Fruit fly (Drosophila melanogaster) whole organism, prepupa: Measurements from ENCODE around the gene Teh1.
A peak's percentile ranks its signal among the peaks of the same experiment; 100 is the strongest.

Source experiments
- CG16779 ChIP-seq: fragments of 200-800 bp; sonication (Bioruptor generic); optimal IDR thresholded peaks from 3 replicates; lab custom pipeline; 2017; ENCODE audit warnings: missing biosample characterization, mild to moderate bottlenecking, missing genetic modification characterization
- CG32006 ChIP-seq: fragments of 200-800 bp; sonication (Bioruptor generic); optimal IDR thresholded peaks from 3 replicates; lab custom pipeline; 2017; ENCODE audit warnings: missing biosample characterization, mild to moderate bottlenecking, missing genetic modification characterization
- CG4318 ChIP-seq: fragments of 200-800 bp; sonication (Bioruptor generic); optimal IDR thresholded peaks from 3 replicates; lab custom pipeline; 2017; ENCODE audit warnings: missing biosample characterization, mild to moderate bottlenecking, missing genetic modification characterization
- CG6854 ChIP-seq: fragments of 200-800 bp; sonication (Bioruptor generic); optimal IDR thresholded peaks from 2 replicates; lab custom pipeline; 2017; ENCODE audit warnings: missing biosample characterization, mild to moderate bottlenecking, missing genetic modification characterization
- Eip78C ChIP-seq: fragments of 200-800 bp; sonication (Bioruptor generic); peaks from one replicate; lab custom pipeline; 2016; ENCODE audit warnings: missing biosample characterization, missing genetic modification characterization
- Eip93F ChIP-seq: fragments of 200-800 bp; sonication (Bioruptor generic); optimal IDR thresholded peaks from 2 replicates; lab custom pipeline; 2016; ENCODE audit warnings: missing biosample characterization, mild to moderate bottlenecking, missing genetic modification characterization
- Ets21C ChIP-seq: fragments of 200-800 bp; sonication (Bioruptor generic); optimal IDR thresholded peaks from 3 replicates; lab custom pipeline; 2016; ENCODE audit warnings: missing biosample characterization, missing genetic modification characterization
- Gug ChIP-seq: fragments of 200-800 bp; sonication (Bioruptor generic); IDR thresholded peaks from 2 replicates; pipeline ENCODE4 v1.3.6; 2022; ENCODE audit warnings: missing biosample characterization, missing genetic modification characterization
- Lpt ChIP-seq: fragments of 200-800 bp; sonication (Bioruptor generic); optimal IDR thresholded peaks from 3 replicates; lab custom pipeline; 2016; ENCODE audit warnings: missing biosample characterization, missing genetic modification characterization
- esn ChIP-seq: fragments of 200-800 bp; sonication (Bioruptor generic); optimal IDR thresholded peaks from 2 replicates; lab custom pipeline; 2016; ENCODE audit warnings: missing biosample characterization, mild to moderate bottlenecking, missing genetic modification characterization, moderate library complexity
- fd59A ChIP-seq: fragments of 200-800 bp; sonication (Bioruptor generic); optimal IDR thresholded peaks from 2 replicates; lab custom pipeline; 2017; ENCODE audit warnings: missing biosample characterization, mild to moderate bottlenecking, missing genetic modification characterization, missing genetic modification reagents

DNA sequence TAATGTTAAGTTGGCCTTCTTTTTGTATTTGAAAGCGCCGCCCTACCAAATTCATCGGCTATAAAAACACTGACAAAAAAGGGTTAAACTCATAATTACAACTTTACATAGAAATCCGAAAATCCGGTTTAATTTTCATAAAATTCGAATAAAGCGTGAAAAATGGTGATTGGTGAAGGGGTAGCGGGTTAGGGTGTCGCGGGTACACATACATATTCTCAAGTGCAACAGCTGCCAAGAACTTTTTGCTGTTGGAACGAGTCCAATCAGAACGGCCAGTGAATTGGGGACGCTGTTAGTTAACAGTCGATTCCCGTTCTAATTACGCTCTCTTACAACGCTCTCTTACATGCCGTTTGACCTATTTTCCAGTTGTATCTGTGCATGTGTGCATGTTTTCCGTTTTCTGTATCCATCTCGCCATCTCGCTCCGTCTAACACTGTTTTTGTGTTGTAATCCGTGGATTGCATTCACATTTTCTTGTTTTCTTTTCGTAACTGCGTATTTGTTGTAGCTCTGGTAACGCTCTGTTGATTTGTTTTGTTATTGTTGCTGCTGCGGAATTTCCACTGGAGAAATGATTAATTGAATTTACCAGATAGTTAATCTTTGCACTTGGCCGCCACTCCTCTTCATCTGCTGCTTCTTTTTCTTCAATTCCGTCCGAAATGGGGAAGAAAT is 4.4 kb upstream of the Teh1 start:
- TF ChIP-seq Gug (no peak), Eip93F (GFP tag; lab: Kevin White, UChicago) (no peak), fd59A (GFP tag; lab: Kevin White, UChicago) (no peak), CG4318 (GFP tag; lab: Kevin White, UChicago) (no peak), Ets21C (GFP tag; lab: Kevin White, UChicago) (no peak), CG32006 (GFP tag; lab: Kevin White, UChicago) (peak; percentile 14), CG16779 (tag; lab: Kevin White, UChicago) (no peak), esn (no peak), Lpt (GFP tag; lab: Kevin White, UChicago) (peak; percentile 22), CG6854 (GFP tag; lab: Kevin White, UChicago) (peak; percentile 25), Eip78C (peak; percentile 50)
